Fruit fly (Drosophila melanogaster): ENCODE data around the gene Lipt2.
A peak's percentile ranks its signal among the peaks of the same experiment; 100 is the strongest.

dm6 chr3R:4479038-4479988, 42.2 kb upstream of the Lipt2 start, which contains the start of gene CG31523:
- no peak for TF ChIP-seq CG8478 (optimal IDR thresholded peaks at IDR 0.05)
- TF ChIP-seq CTCF (optimal IDR thresholded peaks at IDR 0.05), result peak in 1 of 2 experiments; percentile 28

Data from S2 (cell line).